ENCODE assay signal across 5 fruit fly cellular contexts in the genomic region with DNA sequence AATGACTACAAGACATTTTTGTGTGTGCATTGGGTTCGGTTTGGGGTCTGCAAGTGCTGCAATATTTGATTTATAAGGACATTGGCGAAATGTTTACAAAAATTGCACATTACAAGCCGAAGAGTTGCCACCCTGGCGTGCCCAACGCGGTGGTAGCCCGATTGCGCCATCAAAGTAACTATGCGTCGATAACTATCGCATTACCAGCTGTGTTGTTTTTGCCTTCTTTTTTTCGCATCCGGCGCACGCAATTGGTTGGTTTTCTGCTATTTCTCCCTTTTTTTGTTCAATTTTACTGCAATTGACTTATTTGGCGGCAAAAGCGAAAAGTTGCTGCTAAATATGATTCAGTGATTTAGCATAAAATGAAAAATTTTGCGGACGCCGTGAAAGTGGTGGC.
TF ChIP-seq lines count a peak whose summit lies in the region.

A gene (plus strand): TSS at position 220 of the 400 bp plus-strand sequence.

TF ChIP-seq in whole organism, adult, 20 proteins besides CTCF, POLR2A, EP300 and RAD21 (continued from another document):
- TF ChIP-seq CG7101 (tag; optimal IDR thresholded peaks at IDR 0.05; lab: Kevin White, UChicago) (peak; percentile 88), pad (GFP tag; optimal IDR thresholded peaks at IDR 0.05; lab: Kevin White, UChicago) (peak; percentile 73), CG5204 (GFP tag; optimal IDR thresholded peaks at IDR 0.05; lab: Kevin White, UChicago) (no peak)

TF ChIP-seq in whole organism, embryonic, 481 proteins besides CTCF, POLR2A, EP300 and RAD21 (continued from another document and continues in another):
- TF ChIP-seq CG10366 (GFP tag; IDR thresholded peaks at IDR 0.05; lab: Robert Waterston, UW): peak; percentile 58
- TF ChIP-seq lola (GFP tag; optimal IDR thresholded peaks at IDR 0.05; lab: Kevin White, UChicago): no peak
- TF ChIP-seq CG9215 (GFP tag; IDR thresholded peaks at IDR 0.05; lab: Robert Waterston, UW): no peak
- no peak for TF ChIP-seq CG9876 (GFP tag; optimal IDR thresholded peaks at IDR 0.05; lab: Kevin White, UChicago)
- TF ChIP-seq lab (GFP tag; optimal IDR thresholded peaks at IDR 0.05; lab: Kevin White, UChicago): peak; percentile 87
- TF ChIP-seq Hr78 (GFP tag; optimal IDR thresholded peaks at IDR 0.05; lab: Kevin White, UChicago): no peak
- TF ChIP-seq ham (GFP tag; IDR thresholded peaks at IDR 0.05; lab: Robert Waterston, UW): no peak; the same call in 1 of the 2 replicates
- TF ChIP-seq mld (GFP tag; IDR thresholded peaks at IDR 0.05; lab: Robert Waterston, UW; ENCODE audit: partially characterized antibody): peak; percentile 52; the same call in 2 of the 3 replicates
- no peak for TF ChIP-seq CG15073 (GFP tag; optimal IDR thresholded peaks at IDR 0.05; lab: Kevin White, UChicago)
- TF ChIP-seq gfzf (GFP tag; optimal IDR thresholded peaks at IDR 0.05; lab: Kevin White, UChicago): peak; percentile 44
- TF ChIP-seq CG17328 (GFP tag; IDR thresholded peaks at IDR 0.05; lab: Robert Waterston, UW): peak; percentile 79
- peak; percentile 76 for TF ChIP-seq CG34224 (GFP tag; IDR thresholded peaks at IDR 0.05; lab: Robert Waterston, UW; ENCODE audit: partially characterized antibody)
- peak; percentile 18 for TF ChIP-seq gcm (GFP tag; optimal IDR thresholded peaks at IDR 0.05; lab: Kevin White, UChicago)
- TF ChIP-seq tna (GFP tag; IDR thresholded peaks at IDR 0.05; lab: Robert Waterston, UW; ENCODE audit: partially characterized antibody): 0 out of 2 replicates have a peak, but pooled peaks have one; percentile 33
- TF ChIP-seq chinmo (GFP tag; IDR thresholded peaks at IDR 0.05; lab: Robert Waterston, UW; ENCODE audit: partially characterized antibody): peak; percentile 65; the same call in 1 of the 4 replicates
- TF ChIP-seq CG15601 (tag; optimal IDR thresholded peaks at IDR 0.05; lab: Kevin White, UChicago): peak; percentile 16
- no peak for TF ChIP-seq tio (GFP tag; optimal IDR thresholded peaks at IDR 0.05; lab: Kevin White, UChicago)
- peak; percentile 6 for TF ChIP-seq nerfin-1 (tag; optimal IDR thresholded peaks at IDR 0.05; lab: Kevin White, UChicago)
- no peak for TF ChIP-seq CG13123 (GFP tag; optimal IDR thresholded peaks at IDR 0.05; lab: Kevin White, UChicago)
- TF ChIP-seq CG8359 (GFP tag; optimal IDR thresholded peaks at IDR 0.05; lab: Kevin White, UChicago; ENCODE audit: borderline replicate concordance): no peak
- peak; percentile 76 for TF ChIP-seq CG10543 (GFP tag; optimal IDR thresholded peaks at IDR 0.05; lab: Kevin White, UChicago)
- no peak for TF ChIP-seq CG12155 (GFP tag; optimal IDR thresholded peaks at IDR 0.05; lab: Kevin White, UChicago)
- peak; percentile 28 for TF ChIP-seq repo (GFP tag; optimal IDR thresholded peaks at IDR 0.05; lab: Kevin White, UChicago)
- no peak for TF ChIP-seq CG16779 (GFP tag; IDR thresholded peaks at IDR 0.05; lab: Robert Waterston, UW)
- peak; percentile 59 for TF ChIP-seq lilli (GFP tag; optimal IDR thresholded peaks at IDR 0.05; lab: Kevin White, UChicago)
- TF ChIP-seq CG12659 (GFP tag; optimal IDR thresholded peaks at IDR 0.05; lab: Kevin White, UChicago): peak; percentile 90
- peak; percentile 72 for TF ChIP-seq gro (GFP tag; optimal IDR thresholded peaks at IDR 0.05; lab: Kevin White, UChicago)
- TF ChIP-seq CG11504 (tag; optimal IDR thresholded peaks at IDR 0.05; lab: Kevin White, UChicago): peak; percentile 44
- TF ChIP-seq az2 (GFP tag; optimal IDR thresholded peaks at IDR 0.05; lab: Kevin White, UChicago): no peak

TF ChIP-seq in whole organism, prepupa, 60 proteins besides CTCF, POLR2A, EP300 and RAD21 (continued from another document and continues in another):
- TF ChIP-seq CG11902 (GFP tag; optimal IDR thresholded peaks at IDR 0.05; lab: Kevin White, UChicago) (peak; percentile 30), fd59A (GFP tag; optimal IDR thresholded peaks at IDR 0.05; lab: Kevin White, UChicago) (peak; percentile 39), CG31627 (GFP tag; optimal IDR thresholded peaks at IDR 0.05; lab: Kevin White, UChicago) (peak; percentile 59), fkh (GFP tag; optimal IDR thresholded peaks at IDR 0.05; lab: Kevin White, UChicago) (peak; percentile 60), CG6854 (GFP tag; optimal IDR thresholded peaks at IDR 0.05; lab: Kevin White, UChicago) (peak; percentile 71), vri (GFP tag; optimal IDR thresholded peaks at IDR 0.05; lab: Kevin White, UChicago) (peak; percentile 49), net (GFP tag; optimal IDR thresholded peaks at IDR 0.05; lab: Kevin White, UChicago) (peak; percentile 67), CG6792 (GFP tag; optimal IDR thresholded peaks at IDR 0.05; lab: Kevin White, UChicago) (peak; percentile 54), salr (GFP tag; optimal IDR thresholded peaks at IDR 0.05; lab: Kevin White, UChicago) (peak; percentile 4 to 57), Sox102F (GFP tag; optimal IDR thresholded peaks at IDR 0.05; lab: Kevin White, UChicago) (peak; percentile 58), CG3919 (GFP tag; optimal IDR thresholded peaks at IDR 0.05; lab: Kevin White, UChicago) (peak; percentile 68), CG34406 (GFP tag; optimal IDR thresholded peaks at IDR 0.05; lab: Kevin White, UChicago) (peak; percentile 63), CG8119 (GFP tag; IDR thresholded peaks at IDR 0.05; lab: Robert Waterston, UW) (no peak; the same call in 2 of the 3 replicates), Eip75B (GFP tag; optimal IDR thresholded peaks at IDR 0.05; lab: Kevin White, UChicago) (peak; percentile 36), CG6808 (GFP tag; optimal IDR thresholded peaks at IDR 0.05; lab: Kevin White, UChicago) (peak; percentile 62), Sox14 (GFP tag; optimal IDR thresholded peaks at IDR 0.05; lab: Kevin White, UChicago) (peak; percentile 48), pdm3 (GFP tag; optimal IDR thresholded peaks at IDR 0.05; lab: Kevin White, UChicago) (peak; percentile 54), CG15336 (GFP tag; IDR thresholded peaks at IDR 0.05; lab: Robert Waterston, UW) (peak; percentile 29; the same call in 1 of the 2 replicates), esn (GFP tag; optimal IDR thresholded peaks at IDR 0.05; lab: Kevin White, UChicago) (peak; percentile 77), dac (GFP tag; optimal IDR thresholded peaks at IDR 0.05; lab: Kevin White, UChicago) (peak; percentile 43), cyc (GFP tag; optimal IDR thresholded peaks at IDR 0.05; lab: Kevin White, UChicago) (peak; percentile 66), Blimp-1 (GFP tag; optimal IDR thresholded peaks at IDR 0.05; lab: Kevin White, UChicago) (no peak), CG4318 (GFP tag; optimal IDR thresholded peaks at IDR 0.05; lab: Kevin White, UChicago) (no peak), Eip93F (GFP tag; optimal IDR thresholded peaks at IDR 0.05; lab: Kevin White, UChicago) (no peak), achi (GFP tag; optimal IDR thresholded peaks at IDR 0.05; lab: Kevin White, UChicago) (peak; percentile 64), Sox15 (GFP tag; optimal IDR thresholded peaks at IDR 0.05; lab: Kevin White, UChicago) (no peak), Eip78C (GFP tag; lab: Kevin White, UChicago) (peak; percentile 77), CG1621 (tag; optimal IDR thresholded peaks at IDR 0.05; lab: Kevin White, UChicago) (peak; percentile 54), eg (GFP tag; IDR thresholded peaks at IDR 0.05; lab: Robert Waterston, UW) (peak; percentile 75), CG10631 (GFP tag; optimal IDR thresholded peaks at IDR 0.05; lab: Kevin White, UChicago) (peak; percentile 44), dsx (GFP tag; optimal IDR thresholded peaks at IDR 0.05; lab: Kevin White, UChicago; ENCODE audit: poor library complexity, severe bottlenecking) (peak; percentile 8)

TF ChIP-seq in whole organism, pupa, 21 proteins besides CTCF, POLR2A, EP300 and RAD21 (continued from another document):
- peak; percentile 51 for TF ChIP-seq CG34367 (tag; optimal IDR thresholded peaks at IDR 0.05; lab: Kevin White, UChicago)
- peak; percentile 61 for TF ChIP-seq Ets98B (GFP tag; IDR thresholded peaks at IDR 0.05; lab: Robert Waterston, UW)

TF ChIP-seq in whole organism, wandering third instar larva, 38 proteins besides CTCF, POLR2A, EP300 and RAD21 (continued from another document):
- TF ChIP-seq foxo (GFP tag; optimal IDR thresholded peaks at IDR 0.05; lab: Kevin White, UChicago) (peak in 1 of 2 experiments; percentile 67), ey (GFP tag; optimal IDR thresholded peaks at IDR 0.05; lab: Kevin White, UChicago) (peak; percentile 21), dl (GFP tag; optimal IDR thresholded peaks at IDR 0.05; lab: Kevin White, UChicago; ENCODE audit: insufficient read depth in 1 of 2, partially characterized antibody in 2 of 2) (no peak), Dfd (GFP tag; optimal IDR thresholded peaks at IDR 0.05; lab: Kevin White, UChicago) (no peak), Mio (GFP tag; optimal IDR thresholded peaks at IDR 0.05; lab: Kevin White, UChicago) (no peak), GATAd (GFP tag; optimal IDR thresholded peaks at IDR 0.05; lab: Kevin White, UChicago) (no peak), Rel (GFP tag; optimal IDR thresholded peaks at IDR 0.05; lab: Kevin White, UChicago) (no peak), Rel (tag; optimal IDR thresholded peaks at IDR 0.05; lab: Kevin White, UChicago) (peak; percentile 76), N (GFP tag; optimal IDR thresholded peaks at IDR 0.05; lab: Kevin White, UChicago) (no peak), dmrt93B (GFP tag; optimal IDR thresholded peaks at IDR 0.05; lab: Kevin White, UChicago) (peak; percentile 66), psq (GFP tag; optimal IDR thresholded peaks at IDR 0.05; lab: Kevin White, UChicago) (peak; percentile 53), rgr (GFP tag; optimal IDR thresholded peaks at IDR 0.05; lab: Kevin White, UChicago) (peak; percentile 81), Jra (GFP tag; optimal IDR thresholded peaks at IDR 0.05; lab: Kevin White, UChicago) (peak; percentile 76), Hr83 (GFP tag; optimal IDR thresholded peaks at IDR 0.05; lab: Kevin White, UChicago; ENCODE audit: poor library complexity, severe bottlenecking) (peak; percentile 92), sage (GFP tag; optimal IDR thresholded peaks at IDR 0.05; lab: Kevin White, UChicago) (peak; percentile 27), woc (GFP tag; optimal IDR thresholded peaks at IDR 0.05; lab: Kevin White, UChicago) (no peak), HLH106 (tag; optimal IDR thresholded peaks at IDR 0.05; lab: Kevin White, UChicago) (peak; percentile 50)
